Worm (Caenorhabditis elegans) whole organism, L3 larva: ENCODE data around the gene end-3.

Experiments
- R02D3.7 ChIP-seq: fragments of 150-350 bp; optimal IDR thresholded peaks from 2 replicates; lab custom pipeline; 2014; ENCODE audit warnings: missing biosample characterization, missing genetic modification characterization
- fkh-2 ChIP-seq: fragments of 150-350 bp; optimal IDR thresholded peaks from 2 replicates; lab custom pipeline; 2014; ENCODE audit warnings: missing biosample characterization, missing genetic modification reagents, missing genetic modification characterization
- nhr-77 ChIP-seq: fragments of 150-350 bp; optimal IDR thresholded peaks from 2 replicates; lab custom pipeline; 2014; ENCODE audit warnings: missing biosample characterization, missing genetic modification characterization
- pqm-1 ChIP-seq: fragments of 150-350 bp; optimal IDR thresholded peaks from 2 replicates; lab custom pipeline; 2017; ENCODE audit warnings: missing biosample characterization, missing genetic modification characterization, inconsistent platforms
- skn-1 ChIP-seq: fragments of 150-350 bp; optimal IDR thresholded peaks from 2 replicates; lab custom pipeline; 2014; ENCODE audit warnings: missing biosample characterization, missing genetic modification characterization
- unc-39 ChIP-seq: sonication (generic microtip); optimal IDR thresholded peaks from 4 replicates; lab custom pipeline; 2017; ENCODE audit warnings: missing biosample characterization, missing genetic modification characterization
- zag-1 ChIP-seq: fragments of 150-350 bp; optimal IDR thresholded peaks from 2 replicates; lab custom pipeline; 2014; ENCODE audit warnings: missing biosample characterization, missing genetic modification characterization
- ztf-11 ChIP-seq: fragments of 150-350 bp; optimal IDR thresholded peaks from 2 replicates; lab custom pipeline; 2014; ENCODE audit warnings: missing biosample characterization, missing genetic modification characterization

- TF ChIP-seq zag-1 (tag; lab: Kevin White, UChicago): no peak
- TF ChIP-seq ztf-11 (tag; lab: Kevin White, UChicago): no peak
- TF ChIP-seq unc-39 (tag; lab: Kevin White, UChicago): no peak
- TF ChIP-seq pqm-1 (tag; lab: Kevin White, UChicago): no peak
- no peak for TF ChIP-seq skn-1 (tag; lab: Kevin White, UChicago)
- TF ChIP-seq R02D3.7: no peak
- no peak for TF ChIP-seq nhr-77 (tag; lab: Kevin White, UChicago)
- no peak for TF ChIP-seq fkh-2 (tag; lab: Kevin White, UChicago)
Measured at ce11 chrV:14033649-14034048, 19.2 kb downstream of the end-3 start, which contains the start of gene ins-10.
